Worm (Caenorhabditis elegans) whole organism, early embryonic: Measurements from ENCODE around the gene rha-1.

ENCODE experiments used
- B0310.2 ChIP-seq: sonication (generic microtip); optimal IDR thresholded peaks from 2 replicates; lab custom pipeline; 2016; ENCODE audit warnings: mild to moderate bottlenecking, missing genetic modification characterization, missing compliant biosample characterization
- F13C5.2 ChIP-seq: sonication (generic microtip); optimal IDR thresholded peaks from 2 replicates; lab custom pipeline; 2017; ENCODE audit warnings: mild to moderate bottlenecking, missing genetic modification characterization, inconsistent platforms, missing compliant biosample characterization
- aly-1 ChIP-seq: sonication (generic microtip); optimal IDR thresholded peaks from 2 replicates; lab custom pipeline; 2016; ENCODE audit warnings: missing genetic modification characterization, missing compliant biosample characterization
- ama-1 ChIP-seq: fragments of 150-350 bp; optimal IDR thresholded peaks from 2 replicates; lab custom pipeline; 2014
- ceh-13 ChIP-seq: fragments of 200-800 bp; sonication (Bioruptor generic); optimal IDR thresholded peaks from 2 replicates; lab custom pipeline; 2018; ENCODE audit warnings: mild to moderate bottlenecking, missing genetic modification characterization, missing compliant biosample characterization
- ceh-36 ChIP-seq: sonication (generic microtip); optimal IDR thresholded peaks from 2 replicates; lab custom pipeline; 2016; ENCODE audit warnings: missing genetic modification characterization, inconsistent platforms, missing compliant biosample characterization
- flt-1 ChIP-seq: fragments of 200-800 bp; sonication (Bioruptor generic); IDR thresholded peaks from 2 replicates; pipeline ENCODE4 v1.3.6; 2022; ENCODE audit warnings: missing genetic modification characterization, missing compliant biosample characterization
- hmbx-1 ChIP-seq: sonication (generic microtip); optimal IDR thresholded peaks from 2 replicates; lab custom pipeline; 2016; ENCODE audit warnings: mild to moderate bottlenecking, missing genetic modification characterization, missing compliant biosample characterization
- hmg-4 ChIP-seq: fragments of 200-800 bp; sonication (Bioruptor generic); optimal IDR thresholded peaks from 2 replicates; lab custom pipeline; 2018; ENCODE audit warnings: mild to moderate bottlenecking, missing genetic modification characterization, missing compliant biosample characterization
- hnd-1 ChIP-seq: sonication (generic microtip); optimal IDR thresholded peaks from 2 replicates; lab custom pipeline; 2016; ENCODE audit warnings: missing genetic modification characterization, missing compliant biosample characterization
- pes-1 ChIP-seq: fragments of 200-800 bp; sonication (Bioruptor generic); IDR thresholded peaks from 2 replicates; pipeline ENCODE4 v1.3.6; 2022; ENCODE audit warnings: missing genetic modification reagents, missing genetic modification characterization, missing compliant biosample characterization
- scrt-1 ChIP-seq: fragments of 200-800 bp; sonication (Bioruptor generic); IDR thresholded peaks from 2 replicates; pipeline ENCODE4 v1.3.6; 2022; ENCODE audit warnings: missing genetic modification characterization, missing compliant biosample characterization
- sea-1 ChIP-seq: fragments of 200-800 bp; sonication (Bioruptor generic); conservative IDR thresholded peaks from 2 replicates; pipeline ENCODE4 v1.3.6; 2022; ENCODE audit warnings: missing genetic modification characterization, missing compliant biosample characterization
- tbx-11 ChIP-seq: fragments of 200-800 bp; sonication (Bioruptor generic); IDR thresholded peaks from 2 replicates; pipeline ENCODE4 v1.3.6; 2022; ENCODE audit warnings: missing genetic modification characterization, missing compliant biosample characterization
- tbx-37 ChIP-seq: fragments of 200-800 bp; sonication (Bioruptor generic); conservative IDR thresholded peaks from 2 replicates; pipeline ENCODE4 v1.3.6; 2022; ENCODE audit warnings: missing genetic modification reagents, missing genetic modification characterization, missing compliant biosample characterization
- tra-4 ChIP-seq: sonication (generic microtip); optimal IDR thresholded peaks from 2 replicates; lab custom pipeline; 2017; ENCODE audit warnings: missing genetic modification characterization, missing compliant biosample characterization

The rha-1 gene

DNA sequence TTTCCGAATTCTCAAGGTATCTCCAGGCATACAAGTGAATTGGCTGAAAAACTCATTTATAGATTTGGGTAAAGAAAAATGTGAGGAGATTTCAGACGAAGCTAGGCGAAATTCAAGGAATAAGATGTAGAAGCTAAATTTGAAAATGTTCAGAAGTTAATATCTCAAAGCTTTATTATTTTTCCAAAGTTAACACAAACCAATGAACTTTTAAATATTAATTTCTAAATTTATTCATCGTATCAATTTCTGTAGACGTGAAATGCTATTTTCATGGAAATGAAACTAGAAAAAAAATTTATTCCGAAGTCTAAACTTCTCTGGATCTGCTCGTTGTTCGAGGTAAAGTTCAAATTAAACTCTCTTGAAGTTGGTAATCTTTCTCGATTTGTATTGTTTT lies 38.2 kb downstream of the rha-1 start, which contains the start of gene agxt-1:
agxt-1 (plus strand) TSS at position 301 of the 400 bp plus-strand sequence.
- no peak for TF ChIP-seq ama-1
- TF ChIP-seq B0310.2 (tag; lab: Kevin White, UChicago), result no peak
- no peak for TF ChIP-seq flt-1
- TF ChIP-seq ceh-36, result no peak
- TF ChIP-seq tra-4 (tag; lab: Kevin White, UChicago), result no peak
- TF ChIP-seq aly-1 (tag; lab: Kevin White, UChicago), result no peak
- TF ChIP-seq tbx-11 (GFP tag; lab: Robert Waterston, UW), result no peak
- TF ChIP-seq pes-1 (GFP tag; lab: Robert Waterston, UW), result no peak
- no peak for TF ChIP-seq ceh-13
- no peak for TF ChIP-seq scrt-1 (GFP tag; lab: Robert Waterston, UW)

DNA sequence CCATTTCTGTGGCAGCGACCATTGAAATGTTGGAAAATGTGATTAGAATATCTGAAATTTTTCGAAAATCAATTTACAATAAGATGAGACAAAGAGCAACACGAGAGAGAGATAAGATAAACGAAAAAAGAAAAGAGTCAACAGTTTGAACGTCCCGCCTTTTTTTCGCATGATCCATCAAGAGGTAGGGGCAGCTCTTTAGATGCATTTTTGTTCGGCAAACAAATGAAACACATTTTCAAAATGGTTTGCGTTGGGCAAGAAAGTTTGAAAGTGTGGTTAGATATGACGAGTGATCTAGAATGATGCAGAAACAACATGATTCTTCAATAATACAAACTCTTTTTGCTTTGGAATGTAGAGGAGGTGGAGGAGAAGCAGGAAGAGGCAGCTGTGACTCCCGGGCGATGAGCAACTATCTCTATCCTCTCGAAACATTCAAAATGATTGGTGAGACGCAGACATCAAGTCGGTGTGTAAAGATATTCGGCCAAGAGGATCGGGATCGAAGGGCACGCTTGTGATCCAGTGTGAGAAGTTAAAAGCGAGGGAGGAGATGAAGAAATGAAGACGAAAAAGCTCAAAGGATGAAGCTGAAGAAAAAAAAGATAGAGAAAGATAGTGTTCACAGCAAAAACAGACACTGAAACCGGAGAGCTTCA lies 38.9 kb downstream of the rha-1 start, which contains the start of gene F46C5.6:
F46C5.6 (minus strand) TSS at position 51 of the 662 bp plus-strand sequence.
- TF ChIP-seq B0310.2 (tag; lab: Kevin White, UChicago) (no peak), ceh-13 (no peak), sea-1 (GFP tag; lab: Robert Waterston, UW) (no peak), scrt-1 (GFP tag; lab: Robert Waterston, UW) (no peak), tbx-37 (no peak), tbx-11 (GFP tag; lab: Robert Waterston, UW) (no peak)

DNA sequence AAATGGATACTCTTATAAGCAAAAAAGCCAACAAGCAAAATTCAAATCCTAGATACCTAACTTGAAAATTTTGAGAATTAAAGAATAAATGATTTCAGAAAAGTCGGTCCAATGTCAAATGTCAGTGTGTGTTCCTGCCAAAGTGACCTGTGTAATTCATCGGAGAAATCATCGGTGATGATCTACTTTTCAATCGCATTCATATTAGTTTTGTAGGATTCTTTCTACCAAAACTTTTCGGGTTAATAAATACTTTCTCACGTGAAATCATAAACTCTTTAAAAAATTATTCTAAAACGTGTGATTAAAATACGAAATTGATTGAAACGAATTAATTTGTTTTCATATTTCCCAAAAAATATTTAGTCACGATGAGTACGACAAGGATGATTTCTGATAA lies 44.4 kb downstream of the rha-1 start, which contains the start of gene F46C5.7:
F46C5.7 (plus strand) TSS at position 301 of the 400 bp plus-strand sequence.
- no peak for TF ChIP-seq hmbx-1 (tag; lab: Kevin White, UChicago)
- TF ChIP-seq scrt-1 (GFP tag; lab: Robert Waterston, UW), result no peak
- no peak for TF ChIP-seq tbx-37
- TF ChIP-seq sea-1 (GFP tag; lab: Robert Waterston, UW), result no peak
- TF ChIP-seq ama-1, result no peak
- no peak for TF ChIP-seq ceh-13
- TF ChIP-seq F13C5.2 (tag; lab: Kevin White, UChicago), result no peak
- TF ChIP-seq tra-4 (tag; lab: Kevin White, UChicago), result no peak
- TF ChIP-seq pes-1 (GFP tag; lab: Robert Waterston, UW), result no peak
- TF ChIP-seq flt-1, result no peak

DNA sequence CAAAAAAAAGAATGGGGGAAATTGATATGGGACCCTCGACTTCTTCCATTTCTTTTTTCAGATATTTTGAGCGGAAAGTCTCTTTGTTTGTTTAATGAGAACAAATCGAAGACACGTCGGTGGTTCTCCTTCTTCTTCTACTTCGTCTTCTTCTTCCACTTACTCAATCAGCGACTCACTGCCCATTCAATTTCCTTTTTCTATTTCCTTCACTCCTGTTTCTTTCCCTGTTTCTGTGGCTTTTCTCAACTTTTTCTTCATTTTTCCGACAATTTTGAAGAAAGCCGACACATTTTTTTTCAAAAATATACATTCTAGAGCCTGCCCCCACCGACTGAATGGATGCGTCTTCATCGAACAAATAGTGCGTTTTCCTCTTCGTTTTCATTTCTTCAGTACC lies 47.6 kb downstream of the rha-1 start, which contains the start of gene F46C5.4:
F46C5.4 (plus strand) TSS at position 222 of the 400 bp plus-strand sequence.
- TF ChIP-seq ceh-13 (no peak), tbx-11 (GFP tag; lab: Robert Waterston, UW) (no peak), hmg-4 (GFP tag; lab: Kevin White, UChicago) (no peak), tbx-37 (no peak), hmbx-1 (tag; lab: Kevin White, UChicago) (no peak), sea-1 (GFP tag; lab: Robert Waterston, UW) (no peak), B0310.2 (tag; lab: Kevin White, UChicago) (no peak), flt-1 (no peak), ama-1 (no peak), aly-1 (tag; lab: Kevin White, UChicago) (no peak), scrt-1 (GFP tag; lab: Robert Waterston, UW) (no peak), tra-4 (tag; lab: Kevin White, UChicago) (no peak), ceh-36 (no peak), hnd-1 (tag; lab: Kevin White, UChicago) (no peak), pes-1 (GFP tag; lab: Robert Waterston, UW) (no peak)

DNA sequence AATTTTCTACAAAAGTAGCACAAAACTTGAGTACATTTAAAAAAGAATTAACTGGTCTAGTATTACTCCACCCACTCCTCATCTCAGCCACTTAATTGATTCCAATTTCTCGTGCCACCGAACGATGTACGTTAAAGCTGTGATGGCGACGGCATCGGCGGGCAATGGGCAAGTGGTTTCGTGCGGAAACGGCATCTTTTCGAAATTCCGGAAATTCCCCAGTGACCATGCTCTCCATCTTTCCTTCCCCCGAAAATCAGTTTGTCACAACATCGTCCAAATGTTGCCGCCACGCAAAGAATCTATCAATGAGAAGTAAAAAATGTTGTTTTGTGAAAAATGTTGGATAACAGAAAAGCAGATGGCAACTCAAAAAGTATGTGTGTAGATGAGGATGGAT lies 50.5 kb downstream of the rha-1 start:
- TF ChIP-seq flt-1 (no peak), hnd-1 (tag; lab: Kevin White, UChicago) (no peak), tbx-11 (GFP tag; lab: Robert Waterston, UW) (no peak), sea-1 (GFP tag; lab: Robert Waterston, UW) (no peak), ceh-13 (no peak), B0310.2 (tag; lab: Kevin White, UChicago) (no peak), scrt-1 (GFP tag; lab: Robert Waterston, UW) (no peak)

DNA sequence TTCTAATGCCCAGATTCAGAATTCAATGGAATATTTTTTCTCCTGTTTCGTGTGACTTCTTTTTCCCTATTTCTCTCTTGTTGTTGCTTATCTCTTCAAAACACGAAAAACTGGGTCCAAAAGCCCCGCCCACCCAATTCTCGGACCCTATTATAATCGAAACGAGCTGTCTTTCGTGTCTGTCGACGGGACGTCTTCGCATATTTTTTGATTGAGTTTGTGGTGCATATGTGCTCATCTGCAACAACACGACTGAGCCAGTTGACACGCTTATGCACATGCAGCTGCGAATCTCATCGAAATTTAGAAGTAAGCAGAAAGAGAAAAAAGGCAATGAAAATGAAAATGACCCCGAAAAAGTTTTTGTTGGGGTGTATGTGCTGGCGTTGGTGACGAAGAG lies 52.5 kb downstream of the rha-1 start:
- TF ChIP-seq aly-1 (tag; lab: Kevin White, UChicago) (no peak), hnd-1 (tag; lab: Kevin White, UChicago) (no peak), F13C5.2 (tag; lab: Kevin White, UChicago) (no peak), tbx-37 (no peak), ceh-13 (no peak), hmg-4 (GFP tag; lab: Kevin White, UChicago) (no peak), pes-1 (GFP tag; lab: Robert Waterston, UW) (no peak), hmbx-1 (tag; lab: Kevin White, UChicago) (no peak)

DNA sequence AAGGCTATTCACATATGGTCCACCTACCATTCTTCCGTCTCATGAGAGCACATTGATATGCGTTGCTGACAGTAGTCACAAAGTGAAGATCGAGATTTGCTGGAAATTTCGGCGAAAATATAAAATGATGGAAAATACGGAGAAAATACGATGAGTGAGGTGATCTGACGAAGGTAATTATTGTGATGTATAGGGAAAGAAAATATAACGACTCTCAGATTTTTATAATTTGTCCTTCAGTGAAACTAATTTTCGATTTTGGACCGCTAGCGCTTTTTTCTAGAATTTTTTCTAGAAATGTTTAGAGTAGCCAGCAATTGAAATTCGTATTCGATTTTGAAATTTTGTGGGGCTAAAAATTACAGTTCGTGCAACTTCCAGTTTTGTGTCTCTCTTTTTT lies 54.3 kb downstream of the rha-1 start, which contains the start of gene F46C5.2:
F46C5.2 (minus strand) TSS at position 101 of the 400 bp plus-strand sequence.
- no peak for TF ChIP-seq ceh-36
